Worm (Caenorhabditis elegans): Measurements from ENCODE around the gene srw-56.

DNA sequence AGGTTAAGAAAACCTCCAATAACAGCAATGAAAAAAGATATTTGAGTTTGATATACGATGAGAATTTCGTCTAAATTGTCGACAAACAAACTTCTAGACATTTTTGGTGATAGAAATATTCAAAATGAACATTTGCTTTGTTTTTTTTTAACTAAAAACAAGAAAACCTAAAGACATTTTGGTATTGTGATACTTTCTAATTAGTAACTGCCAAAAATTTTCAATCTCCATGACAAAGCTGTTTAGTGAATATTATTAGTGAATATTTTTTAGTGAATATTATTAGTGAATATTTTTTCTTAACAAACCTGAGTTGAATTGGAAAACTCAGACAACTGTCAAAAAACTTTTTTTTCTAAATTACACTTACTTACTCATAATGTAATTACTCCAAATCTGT lies 12.4 kb downstream of the srw-56 start, which contains the start of gene srw-55:
- TF ChIP-seq tbx-11 (GFP tag; IDR thresholded peaks at IDR 0.05) (no peak), tra-4 (tag; optimal IDR thresholded peaks at IDR 0.05) (no peak), pes-1 (GFP tag; IDR thresholded peaks at IDR 0.05) (no peak), tbx-37 (GFP tag; conservative IDR thresholded peaks at IDR 0.05) (no peak), hmbx-1 (tag; optimal IDR thresholded peaks at IDR 0.05) (no peak), flt-1 (GFP tag; IDR thresholded peaks at IDR 0.05) (no peak), ets-7 (tag; optimal IDR thresholded peaks at IDR 0.05) (no peak), ama-1 (optimal IDR thresholded peaks at IDR 0.05) (no peak), sea-1 (GFP tag; conservative IDR thresholded peaks at IDR 0.05) (no peak)
